Fruit fly (Drosophila melanogaster) whole organism, embryonic: ENCODE data around the gene CG4000.

ENCODE experiments used
- Atf-2 ChIP-seq: fragments of 200-800 bp; sonication (Bioruptor generic); optimal IDR thresholded peaks from 2 replicates; lab custom pipeline; 2016; ENCODE audit warnings: missing biosample characterization, missing genetic modification characterization
- CG10654 ChIP-seq: fragments of 200-800 bp; sonication (Bioruptor generic); optimal IDR thresholded peaks from 2 replicates; lab custom pipeline; 2016; ENCODE audit warnings: missing biosample characterization, missing genetic modification characterization
- CG11093 ChIP-seq: fragments of 200-800 bp; sonication (Bioruptor generic); IDR thresholded peaks from 3 replicates; pipeline ENCODE4 v1.3.6; 2022; ENCODE audit warnings: missing biosample characterization, missing genetic modification characterization
- CG11247 ChIP-seq: fragments of 200-800 bp; sonication (Bioruptor generic); IDR thresholded peaks from 2 replicates; pipeline ENCODE4 v1.3.6; 2022; ENCODE audit warnings: missing biosample characterization, missing genetic modification characterization
- CG11504 ChIP-seq: fragments of 200-800 bp; sonication (Bioruptor generic); optimal IDR thresholded peaks from 3 replicates; lab custom pipeline; 2019; ENCODE audit warnings: missing biosample characterization, mild to moderate bottlenecking, missing genetic modification characterization, moderate library complexity
- CG12942 ChIP-seq: fragments of 200-800 bp; sonication (Bioruptor generic); optimal IDR thresholded peaks from 3 replicates; lab custom pipeline; 2016; ENCODE audit warnings: missing biosample characterization, missing genetic modification characterization
- CG15011 ChIP-seq: fragments of 200-800 bp; sonication (Bioruptor generic); optimal IDR thresholded peaks from 3 replicates; lab custom pipeline; 2018; ENCODE audit warnings: missing biosample characterization, mild to moderate bottlenecking, missing genetic modification characterization
- CG15696 ChIP-seq: fragments of 200-800 bp; sonication (Bioruptor generic); optimal IDR thresholded peaks from 2 replicates; lab custom pipeline; 2019; ENCODE audit warnings: missing biosample characterization, mild to moderate bottlenecking, missing genetic modification characterization, moderate library complexity
- CG1602 ChIP-seq: fragments of 200-800 bp; sonication (Bioruptor generic); optimal IDR thresholded peaks from 3 replicates; lab custom pipeline; 2016; ENCODE audit warnings: missing biosample characterization, missing genetic modification characterization
- CG16863 ChIP-seq: fragments of 200-800 bp; sonication (Bioruptor generic); optimal IDR thresholded peaks from 3 replicates; lab custom pipeline; 2016; ENCODE audit warnings: missing biosample characterization, missing genetic modification characterization
- CG17186 ChIP-seq: fragments of 200-800 bp; sonication (Bioruptor generic); optimal IDR thresholded peaks from 3 replicates; lab custom pipeline; 2017; ENCODE audit warnings: missing biosample characterization, missing genetic modification reagents, missing genetic modification characterization
- CG4707 ChIP-seq: fragments of 200-800 bp; sonication (Bioruptor generic); optimal IDR thresholded peaks from 2 replicates; lab custom pipeline; 2018; ENCODE audit warnings: missing biosample characterization, mild to moderate bottlenecking, missing genetic modification characterization, moderate library complexity
- CG4730 ChIP-seq: fragments of 200-800 bp; sonication (Bioruptor generic); IDR thresholded peaks from 2 replicates; pipeline ENCODE4 v1.3.6; 2022; ENCODE audit warnings: missing biosample characterization, missing genetic modification characterization
- CG4820 ChIP-seq: fragments of 200-800 bp; sonication (Bioruptor generic); optimal IDR thresholded peaks from 3 replicates; lab custom pipeline; 2016; ENCODE audit warnings: missing biosample characterization, missing genetic modification characterization
- CG9817 ChIP-seq: fragments of 200-800 bp; sonication (Bioruptor generic); optimal IDR thresholded peaks from 2 replicates; lab custom pipeline; 2018; ENCODE audit warnings: missing biosample characterization, mild to moderate bottlenecking, missing genetic modification characterization, moderate library complexity
- Dek ChIP-seq: fragments of 200-800 bp; sonication (Bioruptor generic); optimal IDR thresholded peaks from 3 replicates; lab custom pipeline; 2019; ENCODE audit warnings: missing biosample characterization, mild to moderate bottlenecking, missing genetic modification characterization, moderate library complexity
- Drgx ChIP-seq: fragments of 200-800 bp; sonication (Bioruptor generic); IDR thresholded peaks from 2 replicates; pipeline ENCODE4 v1.3.6; 2022; ENCODE audit warnings: missing biosample characterization, missing genetic modification characterization
- E2f2 ChIP-seq: fragments of 200-800 bp; sonication (Bioruptor generic); IDR thresholded peaks from 2 replicates; pipeline ENCODE4 v1.3.6; 2022; ENCODE audit warnings: missing biosample characterization, missing genetic modification characterization
- Ets65A ChIP-seq: fragments of 200-800 bp; sonication (Bioruptor generic); peaks from one replicate; lab custom pipeline; 2016; ENCODE audit warnings: missing biosample characterization, missing genetic modification characterization
- Ets97D ChIP-seq: fragments of 200-800 bp; sonication (Bioruptor generic); optimal IDR thresholded peaks from 3 replicates; lab custom pipeline; 2016; ENCODE audit warnings: missing biosample characterization, missing genetic modification characterization
- H2.0 ChIP-seq: fragments of 200-800 bp; sonication (Bioruptor generic); IDR thresholded peaks from 2 replicates; pipeline ENCODE4 v1.3.6; 2022; ENCODE audit warnings: missing biosample characterization, missing genetic modification characterization
- Hr3 ChIP-seq: fragments of 200-800 bp; sonication (Bioruptor generic); optimal IDR thresholded peaks from 3 replicates; lab custom pipeline; 2016; ENCODE audit warnings: missing biosample characterization, missing genetic modification characterization
- Hr39 ChIP-seq: fragments of >200 bp; optimal IDR thresholded peaks from 2 replicates; lab custom pipeline; 2017
- Nf-YC ChIP-seq: fragments of 200-800 bp; optimal IDR thresholded peaks from 3 replicates; lab custom pipeline; 2019; ENCODE audit warnings: missing biosample characterization, mild to moderate bottlenecking, missing genetic modification characterization, moderate library complexity
- NfI ChIP-seq: fragments of 200-800 bp; sonication (Bioruptor generic); optimal IDR thresholded peaks from 3 replicates; lab custom pipeline; 2018; ENCODE audit warnings: missing biosample characterization, mild to moderate bottlenecking, missing genetic modification characterization, moderate library complexity
- Oli ChIP-seq: fragments of 200-800 bp; sonication (Bioruptor generic); optimal IDR thresholded peaks from 2 replicates; lab custom pipeline; 2018; ENCODE audit warnings: missing biosample characterization, mild to moderate bottlenecking, missing genetic modification characterization, moderate library complexity
- Pdp1 ChIP-seq, 2 experiments: fragments of 200-800 bp; sonication (Bioruptor generic); optimal IDR thresholded peaks; 3 replicates each; lab custom pipeline; 2016; ENCODE audit warnings: missing biosample characterization in 2 of 2, missing genetic modification characterization in 2 of 2, mild to moderate bottlenecking in 1 of 2, moderate library complexity in 1 of 2
- Scr ChIP-seq: fragments of 200-800 bp; sonication (Bioruptor generic); IDR thresholded peaks from 2 replicates; pipeline ENCODE4 v1.3.6; 2022; ENCODE audit warnings: missing biosample characterization, missing genetic modification characterization; ENCODE audit not compliant: partially characterized antibody
- Taf1 ChIP-seq: fragments of 200-800 bp; sonication (Bioruptor generic); IDR thresholded peaks from 2 replicates; pipeline ENCODE4 v1.3.6; 2022; ENCODE audit warnings: missing biosample characterization, missing genetic modification characterization
- ase ChIP-seq: fragments of 200-800 bp; sonication (Bioruptor generic); IDR thresholded peaks from 3 replicates; pipeline ENCODE4 v1.3.6; 2022; ENCODE audit warnings: missing biosample characterization, missing genetic modification characterization
- bcd ChIP-seq: fragments of 200-800 bp; sonication (Bioruptor generic); optimal IDR thresholded peaks from 2 replicates; lab custom pipeline; 2017; ENCODE audit warnings: missing biosample characterization, mild to moderate bottlenecking, missing genetic modification characterization
- bsh ChIP-seq, 2 experiments: fragments of 200-800 bp; sonication (Bioruptor generic); optimal IDR thresholded peaks; 2 replicates each; lab custom pipeline; 2017 to 2018; ENCODE audit warnings: mild to moderate bottlenecking in 2 of 2, missing biosample characterization in 2 of 2, missing genetic modification characterization in 2 of 2, moderate library complexity in 1 of 2
- cad ChIP-seq: fragments of >200 bp; optimal IDR thresholded peaks from 2 replicates; lab custom pipeline; 2017; ENCODE audit warnings: missing biosample characterization, missing genetic modification characterization
- chm ChIP-seq: fragments of 200-800 bp; sonication (Bioruptor generic); IDR thresholded peaks from 2 replicates; pipeline ENCODE4 v1.3.6; 2022; ENCODE audit warnings: missing biosample characterization, missing genetic modification characterization
- danr ChIP-seq: fragments of 200-800 bp; sonication (Bioruptor generic); IDR thresholded peaks from 2 replicates; pipeline ENCODE4 v1.3.6; 2022; ENCODE audit warnings: missing biosample characterization, missing genetic modification characterization
- dm ChIP-seq: fragments of 200-800 bp; sonication (Bioruptor generic); optimal IDR thresholded peaks from 3 replicates; lab custom pipeline; 2016; ENCODE audit warnings: missing biosample characterization, missing genetic modification characterization
- ems ChIP-seq: fragments of 200-800 bp; sonication (Bioruptor generic); optimal IDR thresholded peaks from 3 replicates; lab custom pipeline; 2016; ENCODE audit warnings: missing biosample characterization, missing genetic modification characterization
- grn ChIP-seq: fragments of 200-800 bp; sonication (Bioruptor generic); optimal IDR thresholded peaks from 3 replicates; lab custom pipeline; 2017; ENCODE audit warnings: missing biosample characterization, missing genetic modification characterization
- hb ChIP-seq: fragments of 200-800 bp; sonication (Bioruptor generic); IDR thresholded peaks from 3 replicates; pipeline ENCODE4 v1.3.6; 2022; ENCODE audit warnings: missing biosample characterization, missing genetic modification characterization; ENCODE audit not compliant: partially characterized antibody
- lola ChIP-seq, 3 experiments: fragments of >200 bp in 2 of 3; fragments of 200-800 bp in 1 of 3; sonication (Bioruptor generic) in 1 of 3; optimal IDR thresholded peaks; 2 replicates each; lab custom pipeline; 2017 to 2019; ENCODE audit warnings: missing biosample characterization in 3 of 3, missing genetic modification characterization in 3 of 3, mild to moderate bottlenecking in 1 of 3, moderate library complexity in 1 of 3
- p53 ChIP-seq: fragments of 200-800 bp; sonication (Bioruptor generic); optimal IDR thresholded peaks from 2 replicates; lab custom pipeline; 2016; ENCODE audit warnings: missing biosample characterization, missing genetic modification characterization
- pita ChIP-seq: fragments of 200-800 bp; sonication (Bioruptor generic); optimal IDR thresholded peaks from 2 replicates; lab custom pipeline; 2017; ENCODE audit warnings: missing biosample characterization, mild to moderate bottlenecking, missing genetic modification characterization
- seq ChIP-seq: fragments of 200-800 bp; sonication (Bioruptor generic); IDR thresholded peaks from 2 replicates; pipeline ENCODE4 v1.3.6; 2022; ENCODE audit warnings: missing biosample characterization, missing genetic modification characterization
- sisA ChIP-seq: fragments of 200-800 bp; sonication (Bioruptor generic); IDR thresholded peaks from 2 replicates; pipeline ENCODE4 v1.3.6; 2022; ENCODE audit warnings: missing biosample characterization, missing genetic modification characterization
- tio ChIP-seq: fragments of 200-800 bp; sonication (Bioruptor generic); optimal IDR thresholded peaks from 2 replicates; lab custom pipeline; 2017; ENCODE audit warnings: missing biosample characterization, missing genetic modification characterization, inconsistent platforms
- vvl ChIP-seq: fragments of 200-800 bp; sonication (Bioruptor generic); IDR thresholded peaks from 2 replicates; pipeline ENCODE4 v1.3.6; 2022; ENCODE audit warnings: missing biosample characterization, missing genetic modification characterization
- wdn ChIP-seq: fragments of 200-800 bp; sonication (Bioruptor generic); IDR thresholded peaks from 2 replicates; pipeline ENCODE4 v1.3.6; 2022; ENCODE audit warnings: missing biosample characterization, missing genetic modification characterization

CG4000 gene

dm6 chr3R:20675772-20676171 lies 1.4 kb downstream of the CG4000 start:
- TF ChIP-seq CG10654 (GFP tag; lab: Kevin White, UChicago) = no peak
- no peak for TF ChIP-seq Hr3 (GFP tag; lab: Kevin White, UChicago)
- no peak for TF ChIP-seq CG15696 (tag; lab: Kevin White, UChicago)
- TF ChIP-seq sisA (GFP tag; lab: Robert Waterston, UW) = no peak
- 0 out of 2 replicates have a peak, but pooled peaks have one; percentile 35 for TF ChIP-seq vvl
- TF ChIP-seq Scr (GFP tag; lab: Robert Waterston, UW) = no peak
- TF ChIP-seq Pdp1 (GFP tag; optimal IDR thresholded peaks at IDR 0.05; lab: Kevin White, UChicago) = peak in 1 of 2 experiments; percentile 76
- peak; percentile 3 for TF ChIP-seq Ets97D (GFP tag; lab: Kevin White, UChicago)
- no peak for TF ChIP-seq CG17186 (GFP tag; lab: Kevin White, UChicago)
- 0 out of 2 replicates have a peak, but pooled peaks have one; percentile 22 for TF ChIP-seq E2f2 (GFP tag; lab: Robert Waterston, UW)
- no peak for TF ChIP-seq wdn
- no peak for TF ChIP-seq CG9817 (tag; lab: Kevin White, UChicago)
- no peak for TF ChIP-seq Taf1 (GFP tag; lab: Robert Waterston, UW)
- TF ChIP-seq CG11093 = no peak
- TF ChIP-seq, all 482 proteins: peak for 4

dm6 chr3R:20669040-20669621 lies 8.0 kb downstream of the CG4000 start, which contains the start of gene Cpr92F:
TSS of gene Cpr92F (plus strand) at chr3R:20669571.
- TF ChIP-seq CG11504 = peak; percentile 97
- TF ChIP-seq CG12942 (GFP tag; lab: Kevin White, UChicago) = no peak

dm6 chr3R:20659804-20660203 lies 17.3 kb downstream of the CG4000 start, which contains the start of gene Nep4:
TSS of gene Nep4 (minus strand) at chr3R:20659904.
- TF ChIP-seq hb = no peak
- TF ChIP-seq bcd = no peak
- no peak for TF ChIP-seq NfI (GFP tag; lab: Kevin White, UChicago)
- no peak for TF ChIP-seq Hr39 (lab: Kevin White, UChicago)
- no peak for TF ChIP-seq CG16863 (GFP tag; lab: Kevin White, UChicago)
- no peak for TF ChIP-seq CG4820 (GFP tag; lab: Kevin White, UChicago)
- no peak for TF ChIP-seq Atf-2 (GFP tag; lab: Kevin White, UChicago)
- no peak for TF ChIP-seq Nf-YC (tag; lab: Kevin White, UChicago)
- TF ChIP-seq chm (GFP tag; lab: Robert Waterston, UW) = no peak
- TF ChIP-seq tio (GFP tag; lab: Kevin White, UChicago) = no peak
- TF ChIP-seq danr (GFP tag; lab: Robert Waterston, UW) = no peak
- no peak for TF ChIP-seq p53 (GFP tag; lab: Kevin White, UChicago)
- TF ChIP-seq Dek (tag; lab: Kevin White, UChicago) = no peak

- TF ChIP-seq Oli (tag; lab: Kevin White, UChicago) = no peak
- TF ChIP-seq seq = no peak
- TF ChIP-seq bsh (GFP tag; optimal IDR thresholded peaks at IDR 0.05; lab: Kevin White, UChicago) = no peak
- no peak for TF ChIP-seq CG1602 (GFP tag; lab: Kevin White, UChicago)
- no peak for TF ChIP-seq CG11247 (GFP tag; lab: Robert Waterston, UW)
- TF ChIP-seq Ets65A (GFP tag; lab: Kevin White, UChicago) = peak; percentile 9
- TF ChIP-seq ems (GFP tag; lab: Kevin White, UChicago) = no peak
- TF ChIP-seq dm (GFP tag; lab: Kevin White, UChicago) = no peak
- TF ChIP-seq cad (GFP tag; lab: Kevin White, UChicago) = no peak
- peak; percentile 38 for TF ChIP-seq Drgx (GFP tag; lab: Robert Waterston, UW)
- no peak for TF ChIP-seq pita (GFP tag; lab: Kevin White, UChicago)
- TF ChIP-seq CG4707 = no peak
- TF ChIP-seq H2.0 = no peak
- no peak for TF ChIP-seq bcd
- TF ChIP-seq ase (GFP tag; lab: Robert Waterston, UW) = no peak
- TF ChIP-seq grn (GFP tag; lab: Kevin White, UChicago) = no peak
- TF ChIP-seq CG15011 = no peak
- TF ChIP-seq CG4730 (GFP tag; lab: Robert Waterston, UW) = no peak
- no peak for TF ChIP-seq lola (GFP tag; optimal IDR thresholded peaks at IDR 0.05; lab: Kevin White, UChicago)
- TF ChIP-seq CG11504 = peak; percentile 39
Observed at dm6 chr3R:20656649-20657048, 20.5 kb downstream of the CG4000 start.
